Worm (Caenorhabditis elegans) whole organism, early embryonic: ENCODE results near the gene sul-2.

ENCODE experiments used
- ama-1 ChIP-seq: fragments of 150-350 bp; optimal IDR thresholded peaks from 2 replicates; lab custom pipeline; 2014
- hmbx-1 ChIP-seq: sonication (generic microtip); optimal IDR thresholded peaks from 2 replicates; lab custom pipeline; 2016; ENCODE audit warnings: mild to moderate bottlenecking, missing genetic modification characterization, missing compliant biosample characterization
- tbx-37 ChIP-seq: fragments of 200-800 bp; sonication (Bioruptor generic); conservative IDR thresholded peaks from 2 replicates; pipeline ENCODE4 v1.3.6; 2022; ENCODE audit warnings: missing genetic modification reagents, missing genetic modification characterization, missing compliant biosample characterization

DNA sequence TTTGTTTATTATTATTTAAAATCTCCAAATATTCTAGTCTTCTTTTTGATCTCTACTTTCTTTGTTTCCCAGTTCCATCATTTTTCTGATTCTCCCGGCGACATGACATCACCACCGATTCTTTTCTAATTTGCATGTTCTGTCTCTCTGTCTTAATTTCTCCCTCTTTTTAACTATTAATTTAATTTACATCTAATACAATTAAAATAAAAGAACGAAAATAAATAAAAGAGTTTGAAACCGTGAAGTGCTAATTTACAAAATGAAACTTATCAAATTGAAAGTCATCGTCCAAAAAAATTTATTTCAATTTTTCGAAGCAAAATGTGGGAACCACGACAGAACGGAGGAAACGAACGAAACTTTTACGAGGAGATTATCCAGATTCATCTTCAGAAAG lies 2.1 kb downstream of the sul-2 start, which contains the start of gene F20D6.6:
- no peak for TF ChIP-seq tbx-37
- no peak for TF ChIP-seq ama-1
- no peak for TF ChIP-seq hmbx-1 (tag; lab: Kevin White, UChicago)
